Comparison of ENCODE assay signal across 1 fruit fly cellular context in the genomic region with DNA sequence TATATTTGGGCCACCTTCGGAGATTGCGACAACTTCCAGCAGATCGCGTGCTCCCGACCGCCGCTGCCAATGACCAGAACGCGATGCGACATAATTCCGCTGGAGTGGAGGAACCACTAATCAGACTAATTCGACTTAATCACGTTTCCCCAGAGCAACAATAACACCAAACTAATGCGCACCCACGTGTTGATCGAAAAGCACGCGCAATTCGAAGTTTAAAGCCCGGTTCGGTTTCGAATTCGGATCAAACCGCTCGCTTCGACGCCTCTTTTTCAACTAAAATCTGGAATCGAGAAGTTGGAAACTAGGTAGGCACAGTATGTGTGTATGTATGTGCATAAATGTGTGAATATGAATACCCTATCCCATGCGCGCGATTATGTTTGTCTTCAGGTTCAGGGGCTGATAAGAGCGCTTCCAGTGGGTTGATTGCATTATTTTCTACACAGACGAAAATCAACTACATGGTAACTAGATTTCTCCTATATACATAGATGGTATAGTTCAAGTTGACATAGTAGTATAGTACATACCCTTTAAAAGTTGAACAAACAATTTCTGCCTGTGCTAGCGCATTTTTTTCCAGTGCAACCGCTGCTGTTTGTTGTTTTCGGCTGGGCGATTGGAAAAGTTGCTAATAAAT.
TF ChIP-seq lines count a peak whose summit lies in the region.

A gene (minus strand): TSS at position 285 of the 646 bp plus-strand sequence.

TF ChIP-seq in whole organism, embryonic, 481 proteins besides CTCF, POLR2A, EP300 and RAD21 (continued from another document and continues in another):
- TF ChIP-seq CG14050 (GFP tag; IDR thresholded peaks at IDR 0.05; lab: Robert Waterston, UW) = peak; percentile 52; the same call in 1 of the 3 replicates
- peak; percentile 10 for TF ChIP-seq Hmx (GFP tag; optimal IDR thresholded peaks at IDR 0.05; lab: Kevin White, UChicago)
- TF ChIP-seq pzg (GFP tag; optimal IDR thresholded peaks at IDR 0.05; lab: Kevin White, UChicago) = no peak
- no peak for TF ChIP-seq h (optimal IDR thresholded peaks at IDR 0.05; lab: Kevin White, UChicago)
- TF ChIP-seq onecut (GFP tag; IDR thresholded peaks at IDR 0.05; lab: Robert Waterston, UW) = no peak; the same call in 1 of the 2 replicates
- 0 out of 2 replicates have a peak, but pooled peaks have one; percentile 63 for TF ChIP-seq ranshi (GFP tag; IDR thresholded peaks at IDR 0.05; lab: Robert Waterston, UW)
- peak; percentile 81 for TF ChIP-seq HmgZ (tag; optimal IDR thresholded peaks at IDR 0.05; lab: Kevin White, UChicago)
- TF ChIP-seq tgo (GFP tag; IDR thresholded peaks at IDR 0.05; lab: Robert Waterston, UW) = peak; percentile 70
- TF ChIP-seq CG3163 (GFP tag; optimal IDR thresholded peaks at IDR 0.05; lab: Kevin White, UChicago) = peak; percentile 51
- TF ChIP-seq pho (GFP tag; optimal IDR thresholded peaks at IDR 0.05; lab: Kevin White, UChicago) = peak; percentile 66
- peak; percentile 24 for TF ChIP-seq tup (GFP tag; optimal IDR thresholded peaks at IDR 0.05; lab: Kevin White, UChicago)
- 0 out of 3 replicates have a peak, but pooled peaks have one; percentile 39 for TF ChIP-seq CG11695 (GFP tag; IDR thresholded peaks at IDR 0.05; lab: Robert Waterston, UW)
- TF ChIP-seq Dad (GFP tag; optimal IDR thresholded peaks at IDR 0.05; lab: Kevin White, UChicago) = peak; percentile 43
- no peak for TF ChIP-seq CG14860 (GFP tag; IDR thresholded peaks at IDR 0.05; lab: Robert Waterston, UW; ENCODE audit: partially characterized antibody)
- no peak for TF ChIP-seq Poxn (GFP tag; IDR thresholded peaks at IDR 0.05; lab: Robert Waterston, UW)
- TF ChIP-seq PHDP (tag; optimal IDR thresholded peaks at IDR 0.05; lab: Kevin White, UChicago) = peak; percentile 71
- TF ChIP-seq CG6813 (GFP tag; optimal IDR thresholded peaks at IDR 0.05; lab: Kevin White, UChicago) = no peak
- no peak for TF ChIP-seq CG11093 (GFP tag; IDR thresholded peaks at IDR 0.05; lab: Robert Waterston, UW)
- TF ChIP-seq org-1 (GFP tag; optimal IDR thresholded peaks at IDR 0.05; lab: Kevin White, UChicago) = peak; percentile 76
- peak; percentile 93 for TF ChIP-seq D19A (tag; optimal IDR thresholded peaks at IDR 0.05; lab: Kevin White, UChicago)
- peak; percentile 79 for TF ChIP-seq slbo (GFP tag; IDR thresholded peaks at IDR 0.05; lab: Robert Waterston, UW)
- no peak for TF ChIP-seq ac (GFP tag; optimal IDR thresholded peaks at IDR 0.05; lab: Kevin White, UChicago)
- TF ChIP-seq tin (GFP tag; optimal IDR thresholded peaks at IDR 0.05; lab: Kevin White, UChicago) = peak; percentile 62
- TF ChIP-seq nom (GFP tag; optimal IDR thresholded peaks at IDR 0.05; lab: Kevin White, UChicago) = no peak
- TF ChIP-seq CG8388 (GFP tag; optimal IDR thresholded peaks at IDR 0.05; lab: Kevin White, UChicago) = peak; percentile 62
- peak; percentile 57 for TF ChIP-seq Dek (tag; optimal IDR thresholded peaks at IDR 0.05; lab: Kevin White, UChicago)
- no peak for TF ChIP-seq Dref (GFP tag; IDR thresholded peaks at IDR 0.05; lab: Robert Waterston, UW)
- no peak for TF ChIP-seq CG15011 (GFP tag; optimal IDR thresholded peaks at IDR 0.05; lab: Kevin White, UChicago)
- no peak for TF ChIP-seq CG7271 (tag; optimal IDR thresholded peaks at IDR 0.05; lab: Kevin White, UChicago)
- TF ChIP-seq Hr78 (GFP tag; optimal IDR thresholded peaks at IDR 0.05; lab: Kevin White, UChicago) = peak in 1 of 2 experiments; percentile 59
- peak; percentile 17 for TF ChIP-seq CG14965 (GFP tag; optimal IDR thresholded peaks at IDR 0.05; lab: Kevin White, UChicago; ENCODE audit: borderline replicate concordance)
- no peak for TF ChIP-seq E2f2 (GFP tag; IDR thresholded peaks at IDR 0.05; lab: Robert Waterston, UW)
- TF ChIP-seq CG7963 (GFP tag; IDR thresholded peaks at IDR 0.05; lab: Robert Waterston, UW; ENCODE audit: partially characterized antibody) = no peak
- TF ChIP-seq klu (GFP tag; IDR thresholded peaks at IDR 0.05; lab: Robert Waterston, UW) = no peak
- TF ChIP-seq Optix (GFP tag; IDR thresholded peaks at IDR 0.05; lab: Robert Waterston, UW) = peak; percentile 61; the same call in 1 of the 3 replicates
- peak; percentile 84 for TF ChIP-seq zf30C (GFP tag; optimal IDR thresholded peaks at IDR 0.05; lab: Kevin White, UChicago)
- TF ChIP-seq lbe (GFP tag; optimal IDR thresholded peaks at IDR 0.05; lab: Kevin White, UChicago) = peak; percentile 74
- TF ChIP-seq oc (tag; optimal IDR thresholded peaks at IDR 0.05; lab: Kevin White, UChicago) = peak; percentile 36
- no peak for TF ChIP-seq Lpt (GFP tag; optimal IDR thresholded peaks at IDR 0.05; lab: Kevin White, UChicago)
- no peak for TF ChIP-seq Fer1 (GFP tag; optimal IDR thresholded peaks at IDR 0.05; lab: Kevin White, UChicago)
- no peak for TF ChIP-seq CG13296 (GFP tag; optimal IDR thresholded peaks at IDR 0.05; lab: Kevin White, UChicago)
- TF ChIP-seq en (GFP tag; optimal IDR thresholded peaks at IDR 0.05; lab: Kevin White, UChicago) = no peak
- TF ChIP-seq zfh2 (GFP tag; optimal IDR thresholded peaks at IDR 0.05; lab: Kevin White, UChicago) = peak; percentile 65
- no peak for TF ChIP-seq CG10274 (GFP tag; optimal IDR thresholded peaks at IDR 0.05; lab: Kevin White, UChicago)
- no peak for TF ChIP-seq CG11723 (GFP tag; optimal IDR thresholded peaks at IDR 0.05; lab: Kevin White, UChicago)
- peak in 1 of 2 experiments; percentile 82 for TF ChIP-seq bsh (GFP tag; optimal IDR thresholded peaks at IDR 0.05; lab: Kevin White, UChicago)
- TF ChIP-seq NC2β (GFP tag; optimal IDR thresholded peaks at IDR 0.05; lab: Kevin White, UChicago) = peak; percentile 13
- peak; percentile 28 for TF ChIP-seq lab (GFP tag; optimal IDR thresholded peaks at IDR 0.05; lab: Kevin White, UChicago)
- no peak for TF ChIP-seq CG17912 (GFP tag; optimal IDR thresholded peaks at IDR 0.05; lab: Kevin White, UChicago)
- peak; percentile 52 for TF ChIP-seq disco-r (GFP tag; optimal IDR thresholded peaks at IDR 0.05; lab: Kevin White, UChicago)
- no peak for TF ChIP-seq trem (tag; optimal IDR thresholded peaks at IDR 0.05; lab: Kevin White, UChicago)
- TF ChIP-seq bcd (GFP tag; optimal IDR thresholded peaks at IDR 0.05; lab: Kevin White, UChicago) = peak; percentile 46
- 0 out of 3 replicates have a peak, but pooled peaks have one; percentile 18 for TF ChIP-seq so (GFP tag; IDR thresholded peaks at IDR 0.05; lab: Robert Waterston, UW)
- no peak for TF ChIP-seq CG16813 (GFP tag; IDR thresholded peaks at IDR 0.05; lab: Robert Waterston, UW; ENCODE audit: partially characterized antibody)
- no peak for TF ChIP-seq CG6854 (GFP tag; optimal IDR thresholded peaks at IDR 0.05; lab: Kevin White, UChicago)
- TF ChIP-seq CG17568 (GFP tag; optimal IDR thresholded peaks at IDR 0.05; lab: Kevin White, UChicago) = no peak
- no peak for TF ChIP-seq CG31441 (GFP tag; IDR thresholded peaks at IDR 0.05; lab: Robert Waterston, UW)
- peak; percentile 59 for TF ChIP-seq CG9876 (GFP tag; optimal IDR thresholded peaks at IDR 0.05; lab: Kevin White, UChicago)
- TF ChIP-seq C15 (GFP tag; IDR thresholded peaks at IDR 0.05; lab: Robert Waterston, UW) = 0 out of 3 replicates have a peak, but pooled peaks have one; percentile 20
- peak; percentile 18 for TF ChIP-seq ftz-f1 (GFP tag; optimal IDR thresholded peaks at IDR 0.05; lab: Kevin White, UChicago)
- TF ChIP-seq NfI (GFP tag; optimal IDR thresholded peaks at IDR 0.05; lab: Kevin White, UChicago) = peak; percentile 61
- no peak for TF ChIP-seq CG14710 (tag; optimal IDR thresholded peaks at IDR 0.05; lab: Kevin White, UChicago)
- TF ChIP-seq CG8089 (GFP tag; optimal IDR thresholded peaks at IDR 0.05; lab: Kevin White, UChicago) = peak; percentile 59
- no peak for TF ChIP-seq Sry-β (GFP tag; optimal IDR thresholded peaks at IDR 0.05; lab: Kevin White, UChicago)
- TF ChIP-seq lilli (GFP tag; optimal IDR thresholded peaks at IDR 0.05; lab: Kevin White, UChicago) = peak; percentile 83
- no peak; the same call in 2 of the 3 replicates for TF ChIP-seq CG34224 (GFP tag; IDR thresholded peaks at IDR 0.05; lab: Robert Waterston, UW; ENCODE audit: partially characterized antibody)
- TF ChIP-seq wor (GFP tag; IDR thresholded peaks at IDR 0.05; lab: Robert Waterston, UW) = no peak; the same call in 1 of the 2 replicates
- no peak for TF ChIP-seq dati (GFP tag; IDR thresholded peaks at IDR 0.05; lab: Robert Waterston, UW)
- no peak for TF ChIP-seq CG2712 (tag; optimal IDR thresholded peaks at IDR 0.05; lab: Kevin White, UChicago)
- TF ChIP-seq bowl (GFP tag; IDR thresholded peaks at IDR 0.05; lab: Robert Waterston, UW) = no peak
- TF ChIP-seq gcm2 (GFP tag; optimal IDR thresholded peaks at IDR 0.05; lab: Kevin White, UChicago) = no peak
- TF ChIP-seq CG8944 (GFP tag; optimal IDR thresholded peaks at IDR 0.05; lab: Kevin White, UChicago) = peak; percentile 74
- TF ChIP-seq CG33557 (GFP tag; optimal IDR thresholded peaks at IDR 0.05; lab: Kevin White, UChicago) = peak; percentile 10
- peak; percentile 70 for TF ChIP-seq corto (GFP tag; optimal IDR thresholded peaks at IDR 0.05; lab: Kevin White, UChicago)
- TF ChIP-seq crol (GFP tag; IDR thresholded peaks at IDR 0.05; lab: Robert Waterston, UW) = no peak
- peak; percentile 52 for TF ChIP-seq fd3F (GFP tag; optimal IDR thresholded peaks at IDR 0.05; lab: Kevin White, UChicago)
- peak; percentile 16 for TF ChIP-seq CG17359 (tag; optimal IDR thresholded peaks at IDR 0.05; lab: Kevin White, UChicago)
- peak; percentile 6 for TF ChIP-seq CG4617 (GFP tag; optimal IDR thresholded peaks at IDR 0.05; lab: Kevin White, UChicago; ENCODE audit: borderline replicate concordance)
- no peak for TF ChIP-seq HLH4C (GFP tag; IDR thresholded peaks at IDR 0.05; lab: Robert Waterston, UW; ENCODE audit: partially characterized antibody)
- no peak; the same call in 1 of the 2 replicates for TF ChIP-seq CG32532 (GFP tag; IDR thresholded peaks at IDR 0.05; lab: Robert Waterston, UW)
- no peak for TF ChIP-seq Jarid2 (GFP tag; optimal IDR thresholded peaks at IDR 0.05; lab: Kevin White, UChicago)
- peak; percentile 64 for TF ChIP-seq CG18476 (GFP tag; optimal IDR thresholded peaks at IDR 0.05; lab: Kevin White, UChicago)
- TF ChIP-seq gro (GFP tag; optimal IDR thresholded peaks at IDR 0.05; lab: Kevin White, UChicago) = peak; percentile 18
- no peak for TF ChIP-seq D (optimal IDR thresholded peaks at IDR 0.05; lab: Kevin White, UChicago)
- peak; percentile 23 for TF ChIP-seq D (GFP tag; optimal IDR thresholded peaks at IDR 0.05; lab: Kevin White, UChicago)
- no peak for TF ChIP-seq CG18764 (GFP tag; optimal IDR thresholded peaks at IDR 0.05; lab: Kevin White, UChicago)
- no peak for TF ChIP-seq gfzf (GFP tag; optimal IDR thresholded peaks at IDR 0.05; lab: Kevin White, UChicago)
- peak; percentile 52 for TF ChIP-seq gcm (GFP tag; optimal IDR thresholded peaks at IDR 0.05; lab: Kevin White, UChicago)
- peak; percentile 40 for TF ChIP-seq slp2 (GFP tag; optimal IDR thresholded peaks at IDR 0.05; lab: Kevin White, UChicago)
- TF ChIP-seq Meics (GFP tag; optimal IDR thresholded peaks at IDR 0.05; lab: Kevin White, UChicago) = peak; percentile 20
- peak; percentile 15; the same call in 1 of the 2 replicates for TF ChIP-seq CG13287 (GFP tag; IDR thresholded peaks at IDR 0.05; lab: Robert Waterston, UW; ENCODE audit: partially characterized antibody)
- TF ChIP-seq CG34376 (GFP tag; optimal IDR thresholded peaks at IDR 0.05; lab: Kevin White, UChicago) = peak; percentile 62
- peak; percentile 67 for TF ChIP-seq H2.0 (GFP tag; IDR thresholded peaks at IDR 0.05; lab: Robert Waterston, UW)
- no peak for TF ChIP-seq CG3065 (GFP tag; optimal IDR thresholded peaks at IDR 0.05; lab: Kevin White, UChicago)
- no peak for TF ChIP-seq hbn (GFP tag; IDR thresholded peaks at IDR 0.05; lab: Robert Waterston, UW; ENCODE audit: partially characterized antibody)
- no peak for TF ChIP-seq CG9215 (GFP tag; IDR thresholded peaks at IDR 0.05; lab: Robert Waterston, UW)
- TF ChIP-seq CG4820 (GFP tag; optimal IDR thresholded peaks at IDR 0.05; lab: Kevin White, UChicago) = peak; percentile 59
- peak; percentile 9 for TF ChIP-seq CG10267 (tag; optimal IDR thresholded peaks at IDR 0.05; lab: Kevin White, UChicago)
- TF ChIP-seq BEAF-32 (GFP tag; optimal IDR thresholded peaks at IDR 0.05; lab: Kevin White, UChicago) = no peak
- TF ChIP-seq vvl (GFP tag; IDR thresholded peaks at IDR 0.05; lab: Robert Waterston, UW) = peak; percentile 71; the same call in 1 of the 2 replicates
- TF ChIP-seq schlank (tag; optimal IDR thresholded peaks at IDR 0.05; lab: Kevin White, UChicago) = peak; percentile 50
- no peak for TF ChIP-seq MTF-1 (GFP tag; optimal IDR thresholded peaks at IDR 0.05; lab: Kevin White, UChicago; ENCODE audit: borderline replicate concordance)
- TF ChIP-seq CG9437 (GFP tag; optimal IDR thresholded peaks at IDR 0.05; lab: Kevin White, UChicago) = peak; percentile 24
- no peak; the same call in none of the 2 replicates for TF ChIP-seq lmd (GFP tag; IDR thresholded peaks at IDR 0.05; lab: Robert Waterston, UW)
- peak; percentile 39 for TF ChIP-seq HHEX (GFP tag; optimal IDR thresholded peaks at IDR 0.05; lab: Kevin White, UChicago)
- TF ChIP-seq pb (GFP tag; optimal IDR thresholded peaks at IDR 0.05; lab: Kevin White, UChicago) = peak; percentile 28
- TF ChIP-seq ro (GFP tag; IDR thresholded peaks at IDR 0.05; lab: Robert Waterston, UW) = no peak
- TF ChIP-seq Dll (GFP tag; IDR thresholded peaks at IDR 0.05; lab: Robert Waterston, UW; ENCODE audit: partially characterized antibody) = no peak
- TF ChIP-seq Dfd (GFP tag; optimal IDR thresholded peaks at IDR 0.05; lab: Kevin White, UChicago) = no peak
- no peak for TF ChIP-seq psq (GFP tag; optimal IDR thresholded peaks at IDR 0.05; lab: Kevin White, UChicago)
- peak; percentile 14 for TF ChIP-seq BtbVII (GFP tag; optimal IDR thresholded peaks at IDR 0.05; lab: Kevin White, UChicago)
- TF ChIP-seq dan (GFP tag; IDR thresholded peaks at IDR 0.05; lab: Robert Waterston, UW) = no peak
- peak; percentile 75 for TF ChIP-seq CG10543 (GFP tag; optimal IDR thresholded peaks at IDR 0.05; lab: Kevin White, UChicago)
- TF ChIP-seq sob (GFP tag; IDR thresholded peaks at IDR 0.05; lab: Robert Waterston, UW) = peak; percentile 51
- no peak for TF ChIP-seq ato (GFP tag; IDR thresholded peaks at IDR 0.05; lab: Robert Waterston, UW; ENCODE audit: partially characterized antibody)
- no peak for TF ChIP-seq YL-1 (GFP tag; optimal IDR thresholded peaks at IDR 0.05; lab: Kevin White, UChicago)
- TF ChIP-seq vfl (GFP tag; optimal IDR thresholded peaks at IDR 0.05; lab: Kevin White, UChicago) = peak; percentile 47
- peak; percentile 53; the same call in 1 of the 2 replicates for TF ChIP-seq CG32767 (GFP tag; IDR thresholded peaks at IDR 0.05; lab: Robert Waterston, UW)
- no peak for TF ChIP-seq Gsc (GFP tag; IDR thresholded peaks at IDR 0.05; lab: Robert Waterston, UW)
- TF ChIP-seq CG10979 (tag; optimal IDR thresholded peaks at IDR 0.05; lab: Kevin White, UChicago) = peak; percentile 54
- no peak for TF ChIP-seq CG17612 (GFP tag; IDR thresholded peaks at IDR 0.05; lab: Robert Waterston, UW)
